Fruit fly (Drosophila melanogaster) whole organism, pupa: ENCODE results near the gene CG2983.

Source experiments
- CG12605 ChIP-seq: fragments of 200-800 bp; sonication (Bioruptor generic); IDR thresholded peaks from 2 replicates; pipeline ENCODE4 v1.3.6; 2022; ENCODE audit warnings: missing biosample characterization, missing genetic modification characterization
- CG8159 ChIP-seq: fragments of 200-800 bp; sonication (Bioruptor generic); optimal IDR thresholded peaks from 3 replicates; lab custom pipeline; 2018; ENCODE audit warnings: missing biosample characterization, mild to moderate bottlenecking, missing genetic modification characterization, moderate library complexity
- EcR ChIP-seq: fragments of 200-800 bp; sonication (Bioruptor generic); optimal IDR thresholded peaks from 3 replicates; lab custom pipeline; 2019; ENCODE audit warnings: missing biosample characterization, missing genetic modification characterization, mild to moderate bottlenecking, moderate library complexity, missing genetic modification reagents
- Ets98B ChIP-seq: fragments of 200-800 bp; sonication (Bioruptor generic); IDR thresholded peaks from 2 replicates; pipeline ENCODE4 v1.3.6; 2022; ENCODE audit warnings: missing biosample characterization, missing genetic modification characterization

DNA sequence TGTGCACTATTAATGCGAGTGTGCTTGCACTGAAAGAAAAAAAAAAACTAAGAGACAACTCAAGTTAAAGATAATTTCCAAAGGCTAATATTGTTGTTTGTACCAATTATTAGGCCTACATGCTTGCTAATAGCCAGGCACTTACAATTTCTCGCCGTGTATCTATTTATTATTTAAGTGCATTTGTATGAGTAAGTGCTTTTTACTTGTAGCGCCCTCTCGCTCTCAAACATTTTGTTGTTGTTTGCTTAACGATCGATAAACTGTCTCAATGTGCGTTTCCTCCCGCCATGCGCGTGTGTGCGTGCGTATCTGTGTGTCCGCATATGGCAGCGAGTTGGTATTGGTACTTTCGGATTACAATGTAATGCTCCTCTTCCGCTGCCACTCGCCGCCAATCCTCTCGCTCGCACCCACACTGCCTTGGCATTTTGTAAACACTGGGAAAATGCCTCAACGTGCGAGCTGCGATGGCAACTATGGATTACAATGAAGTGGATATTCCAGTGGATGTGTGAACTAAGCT lies 49.7 kb downstream of the CG2983 start:
- peak; percentile 70; the same call in 1 of the 2 replicates for TF ChIP-seq CG12605 (GFP tag; lab: Robert Waterston, UW)
- TF ChIP-seq Ets98B (GFP tag; lab: Robert Waterston, UW), result peak; percentile 91
- peak; percentile 54 for TF ChIP-seq CG8159 (tag; lab: Kevin White, UChicago)
- TF ChIP-seq EcR (GFP tag; lab: Kevin White, UChicago), result no peak
